Worm (Caenorhabditis elegans) whole organism, midembryonic: ENCODE data around the gene hrg-1.

Experiments used
- T22C8.4 ChIP-seq: fragments of 200-800 bp; sonication (Bioruptor generic); IDR thresholded peaks from 2 replicates; pipeline ENCODE4 v1.3.6; 2022; ENCODE audit warnings: missing genetic modification characterization, missing compliant biosample characterization
- cog-1 ChIP-seq: sonication (generic microtip); optimal IDR thresholded peaks from 2 replicates; lab custom pipeline; 2016; ENCODE audit warnings: missing genetic modification characterization, missing compliant biosample characterization
- flt-1 ChIP-seq: fragments of 200-800 bp; sonication (Bioruptor generic); IDR thresholded peaks from 2 replicates; pipeline ENCODE4 v1.3.6; 2022; ENCODE audit warnings: missing genetic modification characterization, missing compliant biosample characterization
- klf-2 ChIP-seq: fragments of 200-800 bp; sonication (Bioruptor generic); conservative IDR thresholded peaks from 2 replicates; pipeline ENCODE4 v1.3.6; 2022; ENCODE audit warnings: missing genetic modification reagents, missing genetic modification characterization, missing compliant biosample characterization
- med-1 ChIP-seq: sonication (generic microtip); optimal IDR thresholded peaks from 2 replicates; lab custom pipeline; 2017; ENCODE audit warnings: missing genetic modification characterization, mild to moderate bottlenecking, missing compliant biosample characterization, antibody characterized with exemption, missing genetic modification reagents; ENCODE audit not compliant: insufficient read depth
- ref-1 ChIP-seq: fragments of 200-800 bp; sonication (Bioruptor generic); conservative IDR thresholded peaks from 2 replicates; pipeline ENCODE4 v1.3.6; 2022; ENCODE audit warnings: missing genetic modification reagents, missing genetic modification characterization, missing compliant biosample characterization
- tab-1 ChIP-seq: fragments of 200-800 bp; sonication (Bioruptor generic); IDR thresholded peaks from 2 replicates; pipeline ENCODE4 v1.3.6; 2022; ENCODE audit warnings: missing genetic modification characterization, missing compliant biosample characterization
- ztf-23 ChIP-seq: fragments of 200-800 bp; sonication (Bioruptor generic); IDR thresholded peaks from 2 replicates; pipeline ENCODE4 v1.3.6; 2022; ENCODE audit warnings: missing genetic modification reagents, missing genetic modification characterization, missing compliant biosample characterization
- ztf-29 ChIP-seq: fragments of 200-800 bp; sonication (Bioruptor generic); IDR thresholded peaks from 2 replicates; pipeline ENCODE4 v1.3.6; 2022; ENCODE audit warnings: missing genetic modification reagents, missing genetic modification characterization, missing compliant biosample characterization

The hrg-1 gene

DNA sequence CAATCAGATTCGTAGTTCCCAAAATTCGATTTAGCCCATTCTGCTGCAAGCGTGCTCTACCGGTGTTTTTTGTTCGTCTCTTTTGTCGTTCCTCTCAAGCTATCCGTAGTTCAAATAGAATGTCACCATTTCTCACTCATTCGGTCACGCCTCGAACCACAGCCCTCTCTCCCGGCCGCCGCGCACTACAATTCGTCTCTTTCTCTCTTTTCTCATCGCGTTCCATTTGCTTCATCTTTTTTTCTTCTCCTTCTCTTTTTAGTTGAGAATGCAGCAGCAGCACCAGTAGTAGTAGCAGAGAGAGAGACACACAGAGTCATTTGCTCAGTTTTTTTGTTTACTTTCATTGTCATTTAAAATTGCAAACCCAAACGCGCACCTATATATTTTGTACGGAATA lies at the start of gene hrg-1:
TSS of gene hrg-1 (minus strand) at position 109 of the 400 bp plus-strand sequence.
- no peak for TF ChIP-seq ref-1 (GFP tag; lab: Robert Waterston, UW)
- TF ChIP-seq T22C8.4 (GFP tag; lab: Robert Waterston, UW): no peak
- no peak for TF ChIP-seq cog-1 (tag; lab: Kevin White, UChicago)
- TF ChIP-seq klf-2 (GFP tag; lab: Robert Waterston, UW): no peak
- no peak for TF ChIP-seq flt-1 (GFP tag; lab: Robert Waterston, UW)
- TF ChIP-seq ztf-23 (GFP tag; lab: Robert Waterston, UW): no peak
- TF ChIP-seq tab-1 (GFP tag; lab: Robert Waterston, UW): no peak
- no peak for TF ChIP-seq med-1 (GFP tag; lab: Kevin White, UChicago)
- TF ChIP-seq ztf-29 (GFP tag; lab: Robert Waterston, UW): no peak

DNA sequence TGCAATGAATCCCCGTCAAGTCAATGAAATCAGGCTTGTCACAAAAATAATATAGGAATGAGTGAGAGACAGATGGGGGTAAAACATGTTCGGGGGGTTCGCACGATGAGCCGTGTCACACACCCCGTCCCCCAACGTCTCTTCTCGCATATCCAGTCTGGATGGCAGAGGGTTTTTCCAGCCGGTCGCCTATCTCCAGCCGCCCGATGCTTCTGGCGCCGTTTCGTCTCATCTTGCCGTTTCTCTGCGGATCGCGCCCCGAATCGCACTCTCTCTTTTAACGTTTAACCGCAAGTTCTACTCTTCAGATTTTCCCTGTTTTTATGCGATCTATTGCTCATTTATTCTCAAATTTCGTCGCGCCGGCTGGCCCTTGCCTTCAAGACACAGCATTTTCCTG lies 45.9 kb upstream of the hrg-1 start:
- TF ChIP-seq tab-1 (GFP tag; lab: Robert Waterston, UW): no peak
- TF ChIP-seq klf-2 (GFP tag; lab: Robert Waterston, UW): no peak
- no peak for TF ChIP-seq ref-1 (GFP tag; lab: Robert Waterston, UW)
- no peak for TF ChIP-seq med-1 (GFP tag; lab: Kevin White, UChicago)
- no peak for TF ChIP-seq ztf-29 (GFP tag; lab: Robert Waterston, UW)
- TF ChIP-seq T22C8.4 (GFP tag; lab: Robert Waterston, UW): no peak
- TF ChIP-seq cog-1 (tag; lab: Kevin White, UChicago): no peak
- no peak for TF ChIP-seq ztf-23 (GFP tag; lab: Robert Waterston, UW)
- no peak for TF ChIP-seq flt-1 (GFP tag; lab: Robert Waterston, UW)

DNA sequence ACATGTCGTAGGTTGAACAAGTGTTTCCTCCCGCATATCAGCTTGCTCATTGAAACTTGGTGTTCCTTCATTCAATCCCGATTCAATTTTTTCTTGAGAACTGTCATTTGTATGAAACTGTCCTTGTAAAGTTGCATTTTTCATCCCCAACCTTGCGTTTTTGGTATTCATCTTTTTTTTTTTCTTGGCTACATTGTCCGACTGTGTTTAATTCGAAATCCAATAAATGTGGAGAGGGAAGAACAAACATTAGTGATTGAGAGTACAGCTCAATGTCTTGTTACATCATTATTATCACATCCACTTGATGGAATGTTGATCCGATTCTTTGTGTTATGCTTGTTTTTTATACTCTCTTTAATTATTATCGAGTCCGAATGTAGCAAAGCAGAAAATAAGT lies 5.9 kb upstream of the hrg-1 start, which contains the start of gene acr-10:
TSS of gene acr-10 (plus strand) at position 301 of the 400 bp plus-strand sequence.
- no peak for TF ChIP-seq ztf-29 (GFP tag; lab: Robert Waterston, UW)
- TF ChIP-seq ztf-23 (GFP tag; lab: Robert Waterston, UW): no peak
- TF ChIP-seq tab-1 (GFP tag; lab: Robert Waterston, UW): no peak
- no peak for TF ChIP-seq ref-1 (GFP tag; lab: Robert Waterston, UW)
- TF ChIP-seq T22C8.4 (GFP tag; lab: Robert Waterston, UW): no peak
- no peak for TF ChIP-seq cog-1 (tag; lab: Kevin White, UChicago)
- no peak for TF ChIP-seq med-1 (GFP tag; lab: Kevin White, UChicago)
- TF ChIP-seq klf-2 (GFP tag; lab: Robert Waterston, UW): no peak
- no peak for TF ChIP-seq flt-1 (GFP tag; lab: Robert Waterston, UW)

DNA sequence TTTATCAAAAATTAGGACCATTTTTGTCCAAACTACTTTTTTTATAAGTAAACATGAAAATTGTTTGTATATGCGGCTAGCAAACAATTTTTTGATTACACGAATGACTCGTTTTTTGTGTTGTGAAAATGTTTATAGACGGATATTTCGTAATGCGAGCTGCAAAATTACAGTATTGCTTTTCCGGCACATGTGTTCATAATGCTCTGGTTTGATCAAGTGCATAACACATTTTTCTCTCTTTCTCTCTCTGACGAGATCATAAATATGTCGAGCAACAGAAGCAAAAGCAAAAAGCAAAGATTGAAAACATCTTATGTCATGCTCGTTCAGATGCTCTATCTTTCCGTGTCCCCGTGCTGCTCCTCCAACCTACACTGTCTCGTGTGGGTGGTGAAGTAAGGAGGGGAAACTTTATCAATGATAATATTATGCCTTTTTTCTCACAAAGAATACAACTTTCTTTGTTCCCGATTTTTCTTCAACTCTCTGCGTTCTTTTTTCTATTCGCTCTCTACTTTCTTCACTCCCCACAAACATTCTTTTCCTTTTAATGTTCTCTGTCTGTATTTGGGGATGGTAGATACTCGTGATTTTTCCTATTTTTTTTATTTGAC lies 2.7 kb upstream of the hrg-1 start:
- TF ChIP-seq ref-1 (GFP tag; lab: Robert Waterston, UW): no peak
- no peak for TF ChIP-seq tab-1 (GFP tag; lab: Robert Waterston, UW)
- no peak for TF ChIP-seq cog-1 (tag; lab: Kevin White, UChicago)
- no peak for TF ChIP-seq med-1 (GFP tag; lab: Kevin White, UChicago)
- TF ChIP-seq klf-2 (GFP tag; lab: Robert Waterston, UW): no peak
- TF ChIP-seq flt-1 (GFP tag; lab: Robert Waterston, UW): no peak
- TF ChIP-seq ztf-23 (GFP tag; lab: Robert Waterston, UW): no peak
- TF ChIP-seq T22C8.4 (GFP tag; lab: Robert Waterston, UW): no peak
- TF ChIP-seq ztf-29 (GFP tag; lab: Robert Waterston, UW): no peak

DNA sequence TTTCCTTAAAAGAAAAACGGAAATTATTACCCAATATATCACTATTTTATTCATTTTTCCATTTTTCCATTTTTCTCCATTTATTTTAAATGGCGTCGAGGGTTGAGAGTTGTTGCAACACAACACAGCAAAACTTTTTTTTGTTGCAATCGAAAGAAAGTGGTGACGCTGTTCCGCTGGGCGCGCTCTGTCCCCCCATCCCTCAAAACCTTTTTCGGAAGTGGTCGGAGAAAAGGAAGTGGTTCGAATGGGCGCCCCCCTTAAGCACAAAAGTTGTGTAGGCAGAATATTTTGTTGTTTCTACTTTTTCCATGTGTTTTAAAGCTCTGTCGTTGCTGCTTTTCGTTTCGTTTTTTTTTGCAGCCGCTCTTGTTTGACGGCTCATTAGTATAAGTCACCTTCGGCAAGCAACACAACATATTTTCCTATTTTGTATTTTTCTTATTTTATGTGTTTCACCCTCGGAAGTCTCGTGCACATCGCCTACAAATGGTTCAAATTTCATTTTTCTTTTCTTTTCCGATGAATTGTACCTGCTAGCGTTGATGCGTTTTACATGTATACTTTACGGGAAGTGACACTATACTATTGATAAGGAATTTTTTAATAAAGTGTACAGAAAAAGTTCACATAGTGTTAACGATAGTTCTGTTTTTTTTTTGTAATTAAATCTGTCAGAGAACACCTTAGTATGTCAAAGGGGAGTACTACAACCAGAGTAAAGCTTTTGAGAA lies 1.7 kb upstream of the hrg-1 start:
- TF ChIP-seq T22C8.4 (GFP tag; lab: Robert Waterston, UW) (no peak), klf-2 (GFP tag; lab: Robert Waterston, UW) (no peak), cog-1 (tag; lab: Kevin White, UChicago) (no peak), med-1 (GFP tag; lab: Kevin White, UChicago) (no peak), ztf-29 (GFP tag; lab: Robert Waterston, UW) (no peak), ref-1 (GFP tag; lab: Robert Waterston, UW) (no peak), tab-1 (GFP tag; lab: Robert Waterston, UW) (no peak), flt-1 (GFP tag; lab: Robert Waterston, UW) (no peak), ztf-23 (GFP tag; lab: Robert Waterston, UW) (no peak)

DNA sequence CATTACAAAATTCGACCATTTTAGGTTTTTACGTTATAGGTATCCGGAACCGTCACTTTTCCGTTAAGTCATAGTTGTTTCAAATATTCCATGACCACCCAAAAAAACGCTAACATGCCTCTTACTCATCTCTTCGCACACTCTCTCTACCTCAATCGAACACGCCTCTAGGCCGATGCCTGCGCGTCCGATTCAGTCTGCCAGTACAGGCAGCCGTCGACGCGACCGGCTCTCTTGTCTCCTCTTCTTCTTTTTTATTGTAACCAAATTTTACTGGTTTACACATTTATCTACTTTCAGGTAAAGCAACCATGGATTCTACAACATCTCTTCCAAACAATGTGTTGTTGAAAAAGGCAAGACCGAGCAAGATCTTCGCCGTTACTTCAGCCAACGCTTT lies 4.1 kb downstream of the hrg-1 start, which contains the start of gene mop-25.1:
TSS of gene mop-25.1 (plus strand) at position 301 of the 400 bp plus-strand sequence.
- no peak for TF ChIP-seq klf-2 (GFP tag; lab: Robert Waterston, UW)
- no peak for TF ChIP-seq ztf-29 (GFP tag; lab: Robert Waterston, UW)
- TF ChIP-seq med-1 (GFP tag; lab: Kevin White, UChicago): no peak
- no peak for TF ChIP-seq flt-1 (GFP tag; lab: Robert Waterston, UW)
- TF ChIP-seq cog-1 (tag; lab: Kevin White, UChicago): no peak
- TF ChIP-seq tab-1 (GFP tag; lab: Robert Waterston, UW): no peak
- TF ChIP-seq ztf-23 (GFP tag; lab: Robert Waterston, UW): no peak
- no peak for TF ChIP-seq ref-1 (GFP tag; lab: Robert Waterston, UW)
- TF ChIP-seq T22C8.4 (GFP tag; lab: Robert Waterston, UW): no peak

DNA sequence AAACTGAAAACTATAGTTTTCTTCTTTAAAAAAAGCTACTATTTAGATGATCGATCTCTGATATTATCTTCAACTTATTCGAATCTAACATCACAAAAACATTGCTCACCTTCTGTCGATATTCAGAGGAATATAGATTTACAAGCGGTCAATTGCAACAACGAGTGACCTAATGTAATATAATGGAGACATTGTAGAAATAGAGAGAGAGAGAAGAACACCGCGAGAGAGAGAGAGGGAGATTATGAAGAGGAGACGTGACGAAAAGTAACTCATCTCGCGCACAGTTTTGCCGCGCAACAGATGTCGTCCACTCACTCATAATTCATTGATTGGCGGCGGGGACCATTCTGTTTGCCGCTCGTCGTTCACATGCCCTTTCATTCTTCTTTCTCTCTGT lies 5.6 kb downstream of the hrg-1 start:
- TF ChIP-seq tab-1 (GFP tag; lab: Robert Waterston, UW) (no peak), flt-1 (GFP tag; lab: Robert Waterston, UW) (no peak), T22C8.4 (GFP tag; lab: Robert Waterston, UW) (no peak), med-1 (GFP tag; lab: Kevin White, UChicago) (no peak), ztf-23 (GFP tag; lab: Robert Waterston, UW) (no peak), ref-1 (GFP tag; lab: Robert Waterston, UW) (no peak), ztf-29 (GFP tag; lab: Robert Waterston, UW) (no peak), cog-1 (tag; lab: Kevin White, UChicago) (no peak), klf-2 (GFP tag; lab: Robert Waterston, UW) (no peak)

DNA sequence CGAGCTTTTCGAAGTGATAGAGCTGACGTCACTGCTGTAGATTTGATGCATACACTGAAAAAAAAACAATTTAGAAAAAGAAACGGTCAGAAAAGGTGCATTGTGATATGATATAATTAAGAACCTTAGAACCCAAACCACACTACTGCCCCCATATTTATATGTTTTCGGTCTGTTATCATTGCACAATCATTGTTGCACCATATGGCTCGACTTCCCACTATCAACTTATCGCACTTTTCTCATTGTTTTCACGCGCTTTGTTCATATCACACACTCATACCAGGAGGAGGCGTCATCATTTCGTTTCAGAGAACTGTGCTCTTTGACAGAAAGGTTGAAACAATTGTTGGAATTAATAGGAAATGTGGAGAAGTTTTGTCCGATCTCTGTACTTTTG lies 7.1 kb downstream of the hrg-1 start:
- TF ChIP-seq cog-1 (tag; lab: Kevin White, UChicago) (no peak), tab-1 (GFP tag; lab: Robert Waterston, UW) (no peak), flt-1 (GFP tag; lab: Robert Waterston, UW) (no peak), med-1 (GFP tag; lab: Kevin White, UChicago) (no peak), ref-1 (GFP tag; lab: Robert Waterston, UW) (no peak), ztf-23 (GFP tag; lab: Robert Waterston, UW) (no peak), klf-2 (GFP tag; lab: Robert Waterston, UW) (no peak), T22C8.4 (GFP tag; lab: Robert Waterston, UW) (no peak), ztf-29 (GFP tag; lab: Robert Waterston, UW) (no peak)
